Worm (Caenorhabditis elegans) whole organism, L1 larva: ENCODE measurements around the gene C16D2.3.

Experiments
- C16A3.4 ChIP-seq: fragments of 150-350 bp; optimal IDR thresholded peaks from 2 replicates; lab custom pipeline; 2014; ENCODE audit warnings: missing biosample characterization, missing genetic modification characterization
- F16B12.6 ChIP-seq: fragments of 150-350 bp; optimal IDR thresholded peaks from 2 replicates; lab custom pipeline; 2014; ENCODE audit warnings: missing biosample characterization, missing genetic modification characterization
- Y116A8C.19 ChIP-seq: sonication (generic microtip); optimal IDR thresholded peaks from 2 replicates; lab custom pipeline; 2016; ENCODE audit warnings: missing compliant biosample characterization, missing genetic modification characterization, borderline replicate concordance
- aha-1 ChIP-seq: fragments of 150-350 bp; optimal IDR thresholded peaks from 2 replicates; lab custom pipeline; 2014; ENCODE audit warnings: missing biosample characterization, missing genetic modification characterization
- ama-1 ChIP-seq: fragments of 150-350 bp; optimal IDR thresholded peaks from 2 replicates; lab custom pipeline; 2014
- blmp-1 ChIP-seq: fragments of 150-350 bp; optimal IDR thresholded peaks from 2 replicates; lab custom pipeline; 2014; ENCODE audit warnings: missing biosample characterization, missing genetic modification characterization
- ceh-88 ChIP-seq: fragments of 200-800 bp; sonication (Bioruptor generic); IDR thresholded peaks from 2 replicates; pipeline ENCODE4 v1.3.6; 2022; ENCODE audit warnings: missing genetic modification characterization, missing compliant biosample characterization
- ceh-90 ChIP-seq: sonication (generic microtip); optimal IDR thresholded peaks from 2 replicates; lab custom pipeline; 2016; ENCODE audit warnings: missing genetic modification characterization, missing compliant biosample characterization
- ces-1 ChIP-seq: fragments of 150-350 bp; optimal IDR thresholded peaks from 2 replicates; lab custom pipeline; 2014; ENCODE audit warnings: missing biosample characterization, missing genetic modification reagents, missing genetic modification characterization
- dpl-1 ChIP-seq, 3 experiments: fragments of 150-350 bp in 2 of 3; sonication (generic microtip) in 1 of 3; optimal IDR thresholded peaks; 2 replicates each; lab custom pipeline; 2014 to 2017; ENCODE audit warnings: missing biosample characterization in 3 of 3, missing genetic modification characterization in 3 of 3, missing genetic modification reagents in 3 of 3
- efl-1 ChIP-seq, 4 experiments: fragments of 150-350 bp; optimal IDR thresholded peaks in 3 of 4; peaks in 1 of 4; 1 replicate in 1 of 4; 2 replicates in 3 of 4; lab custom pipeline; 2014; ENCODE audit warnings: missing biosample characterization in 2 of 4, missing genetic modification characterization in 2 of 4, missing genetic modification reagents in 2 of 4
- efl-3 ChIP-seq: fragments of 200-800 bp; sonication (Bioruptor generic); optimal IDR thresholded peaks from 2 replicates; lab custom pipeline; 2018; ENCODE audit warnings: mild to moderate bottlenecking, missing genetic modification characterization, missing compliant biosample characterization
- egl-13 ChIP-seq: sonication (generic microtip); optimal IDR thresholded peaks from 2 replicates; lab custom pipeline; 2016; ENCODE audit warnings: missing genotype, missing genetic modification reagents, missing genetic modification characterization, missing compliant biosample characterization
- elt-2 ChIP-seq: sonication (generic microtip); optimal IDR thresholded peaks from 2 replicates; lab custom pipeline; 2016; ENCODE audit warnings: missing genetic modification characterization, mild to moderate bottlenecking, inconsistent platforms, missing compliant biosample characterization, missing genetic modification reagents
- elt-3 ChIP-seq, 6 experiments: fragments of 150-350 bp in 1 of 6; sonication (generic microtip); optimal IDR thresholded peaks; 2 replicates each; lab custom pipeline; 2017 to 2018; ENCODE audit warnings: missing biosample characterization in 6 of 6, missing genetic modification characterization in 6 of 6, inconsistent platforms in 1 of 6
- ets-5 ChIP-seq: fragments of 200-800 bp; sonication (Bioruptor generic); IDR thresholded peaks from 2 replicates; pipeline ENCODE4 v1.3.6; 2022; ENCODE audit warnings: missing genetic modification characterization, missing compliant biosample characterization
- fos-1 ChIP-seq: fragments of 150-350 bp; optimal IDR thresholded peaks from 2 replicates; lab custom pipeline; 2014; ENCODE audit warnings: missing biosample characterization, missing genetic modification characterization
- grh-1 ChIP-seq: fragments of 200-800 bp; sonication (Bioruptor generic); IDR thresholded peaks from 2 replicates; pipeline ENCODE4 v1.3.6; 2022; ENCODE audit warnings: missing genetic modification reagents, missing genetic modification characterization, missing compliant biosample characterization
- hlh-17 ChIP-seq: fragments of 200-800 bp; sonication (Bioruptor generic); optimal IDR thresholded peaks from 2 replicates; lab custom pipeline; 2018; ENCODE audit warnings: missing genetic modification characterization, mild to moderate bottlenecking, missing compliant biosample characterization, moderate library complexity, borderline replicate concordance
- hpl-2 ChIP-seq: fragments of 150-350 bp; optimal IDR thresholded peaks from 2 replicates; lab custom pipeline; 2014; ENCODE audit warnings: missing biosample characterization, missing genetic modification reagents, missing genetic modification characterization
- isw-1 ChIP-seq: fragments of 200-800 bp; sonication (Bioruptor generic); IDR thresholded peaks from 2 replicates; pipeline ENCODE4 v1.3.6; 2022; ENCODE audit warnings: missing genetic modification characterization, missing compliant biosample characterization
- jun-1 ChIP-seq: fragments of 150-350 bp; optimal IDR thresholded peaks from 2 replicates; lab custom pipeline; 2014; ENCODE audit warnings: missing biosample characterization, missing genetic modification reagents, missing genetic modification characterization
- lin-13 ChIP-seq: fragments of 150-350 bp; optimal IDR thresholded peaks from 2 replicates; lab custom pipeline; 2014; ENCODE audit warnings: missing biosample characterization, missing genetic modification reagents, missing genetic modification characterization
- lin-15B ChIP-seq: fragments of 150-350 bp; sonication (generic microtip); optimal IDR thresholded peaks from 3 replicates; lab custom pipeline; 2014; ENCODE audit warnings: missing biosample characterization, missing genetic modification characterization
- lin-35 ChIP-seq, 2 experiments: fragments of 150-350 bp; optimal IDR thresholded peaks; 2 replicates each; lab custom pipeline; 2014; ENCODE audit warnings: missing biosample characterization in 2 of 2, missing genetic modification characterization in 2 of 2, missing genetic modification reagents in 2 of 2
- mab-9 ChIP-seq: fragments of 200-800 bp; sonication (Bioruptor generic); IDR thresholded peaks from 2 replicates; pipeline ENCODE4 v1.3.6; 2022; ENCODE audit warnings: missing genetic modification reagents, missing genetic modification characterization, missing compliant biosample characterization
- mep-1 ChIP-seq: fragments of 150-350 bp; optimal IDR thresholded peaks from 2 replicates; lab custom pipeline; 2014; ENCODE audit warnings: missing biosample characterization, missing genetic modification characterization
- nhr-11 ChIP-seq: fragments of 150-350 bp; optimal IDR thresholded peaks from 2 replicates; lab custom pipeline; 2014; ENCODE audit warnings: missing biosample characterization, missing genetic modification characterization
- nhr-12 ChIP-seq: sonication (generic microtip); optimal IDR thresholded peaks from 2 replicates; lab custom pipeline; 2017; ENCODE audit warnings: missing biosample characterization, missing genetic modification characterization
- nhr-19 ChIP-seq: fragments of 200-800 bp; sonication (Bioruptor generic); conservative IDR thresholded peaks from 2 replicates; pipeline ENCODE4 v1.3.6; 2022; ENCODE audit warnings: missing genetic modification characterization, missing compliant biosample characterization
- nhr-237 ChIP-seq: fragments of 150-350 bp; optimal IDR thresholded peaks from 2 replicates; lab custom pipeline; 2014; ENCODE audit warnings: missing biosample characterization, missing genetic modification characterization
- nhr-28 ChIP-seq: fragments of 150-350 bp; optimal IDR thresholded peaks from 2 replicates; lab custom pipeline; 2014; ENCODE audit warnings: missing biosample characterization, missing genetic modification characterization
- nhr-47 ChIP-seq: sonication (generic microtip); optimal IDR thresholded peaks from 2 replicates; lab custom pipeline; 2016; ENCODE audit warnings: mild to moderate bottlenecking, missing genetic modification characterization, moderate library complexity, missing compliant biosample characterization
- nhr-71 ChIP-seq: sonication (generic microtip); optimal IDR thresholded peaks from 2 replicates; lab custom pipeline; 2016; ENCODE audit warnings: mild to moderate bottlenecking, missing genetic modification characterization, moderate library complexity, missing compliant biosample characterization
- nhr-76 ChIP-seq: sonication (generic microtip); optimal IDR thresholded peaks from 2 replicates; lab custom pipeline; 2017; ENCODE audit warnings: missing biosample characterization, missing genetic modification characterization
- nhr-77 ChIP-seq: fragments of 150-350 bp; optimal IDR thresholded peaks from 2 replicates; lab custom pipeline; 2014; ENCODE audit warnings: missing biosample characterization, missing genetic modification characterization
- nhr-85 ChIP-seq: sonication (generic microtip); peaks from one replicate; lab custom pipeline; 2016; ENCODE audit warnings: missing genetic modification characterization, inconsistent platforms, missing compliant biosample characterization
- pag-3 ChIP-seq: sonication (generic microtip); optimal IDR thresholded peaks from 2 replicates; lab custom pipeline; 2017; ENCODE audit warnings: missing genetic modification characterization, mild to moderate bottlenecking, missing compliant biosample characterization, antibody characterized with exemption, borderline replicate concordance; ENCODE audit not compliant: insufficient read depth
- pax-3 ChIP-seq: fragments of 200-800 bp; sonication (Bioruptor generic); optimal IDR thresholded peaks from 2 replicates; lab custom pipeline; 2018; ENCODE audit warnings: mild to moderate bottlenecking, missing genetic modification characterization, moderate library complexity, missing compliant biosample characterization
- pqm-1 ChIP-seq: sonication (generic microtip); optimal IDR thresholded peaks from 3 replicates; lab custom pipeline; 2017; ENCODE audit warnings: missing biosample characterization, missing genetic modification characterization
- skn-1 ChIP-seq: fragments of 150-350 bp; optimal IDR thresholded peaks from 2 replicates; lab custom pipeline; 2014; ENCODE audit warnings: missing biosample characterization, missing genetic modification characterization
- snpc-4 ChIP-seq: fragments of 150-350 bp; optimal IDR thresholded peaks from 2 replicates; lab custom pipeline; 2014; ENCODE audit warnings: missing biosample characterization, missing genetic modification characterization
- snu-23 ChIP-seq: sonication (generic microtip); optimal IDR thresholded peaks from 2 replicates; lab custom pipeline; 2016; ENCODE audit warnings: missing genetic modification characterization, missing compliant biosample characterization
- sptf-1 ChIP-seq: fragments of 150-350 bp; optimal IDR thresholded peaks from 2 replicates; lab custom pipeline; 2014; ENCODE audit warnings: missing biosample characterization, missing genetic modification characterization
- swsn-7 ChIP-seq: sonication (generic microtip); optimal IDR thresholded peaks from 2 replicates; lab custom pipeline; 2016; ENCODE audit warnings: missing genetic modification characterization, missing compliant biosample characterization
- tbx-2 ChIP-seq: sonication (generic microtip); optimal IDR thresholded peaks from 2 replicates; lab custom pipeline; 2016; ENCODE audit warnings: missing genetic modification characterization, missing compliant biosample characterization
- tlp-1 ChIP-seq: fragments of 150-350 bp; optimal IDR thresholded peaks from 2 replicates; lab custom pipeline; 2014; ENCODE audit warnings: missing biosample characterization, missing genetic modification characterization
- unc-130 ChIP-seq: fragments of 150-350 bp; optimal IDR thresholded peaks from 2 replicates; lab custom pipeline; 2017; ENCODE audit warnings: missing biosample characterization, missing genetic modification characterization, inconsistent platforms
- unc-30 ChIP-seq: sonication (generic microtip); optimal IDR thresholded peaks from 2 replicates; lab custom pipeline; 2017; ENCODE audit warnings: missing biosample characterization, missing genetic modification characterization
- unc-62 ChIP-seq: fragments of 150-350 bp; optimal IDR thresholded peaks from 2 replicates; lab custom pipeline; 2014; ENCODE audit warnings: missing biosample characterization, missing genetic modification reagents, missing genetic modification characterization
- unc-86 ChIP-seq: sonication (generic microtip); optimal IDR thresholded peaks from 2 replicates; lab custom pipeline; 2016; ENCODE audit warnings: missing genetic modification characterization, missing compliant biosample characterization
- vab-15 ChIP-seq: sonication (generic microtip); optimal IDR thresholded peaks from 2 replicates; lab custom pipeline; 2017; ENCODE audit warnings: missing genotype, mild to moderate bottlenecking, missing genetic modification characterization, missing compliant biosample characterization
- xbp-1 ChIP-seq: sonication (generic microtip); optimal IDR thresholded peaks from 2 replicates; lab custom pipeline; 2016; ENCODE audit warnings: missing genetic modification characterization, missing compliant biosample characterization
- zip-4 ChIP-seq: fragments of 200-800 bp; sonication (Bioruptor generic); optimal IDR thresholded peaks from 2 replicates; lab custom pipeline; 2018; ENCODE audit warnings: mild to moderate bottlenecking, missing genetic modification characterization, moderate library complexity, missing compliant biosample characterization
- ztf-4 ChIP-seq: fragments of 150-350 bp; optimal IDR thresholded peaks from 2 replicates; lab custom pipeline; 2014; ENCODE audit warnings: missing biosample characterization, missing genetic modification characterization

C16D2.3 gene

DNA sequence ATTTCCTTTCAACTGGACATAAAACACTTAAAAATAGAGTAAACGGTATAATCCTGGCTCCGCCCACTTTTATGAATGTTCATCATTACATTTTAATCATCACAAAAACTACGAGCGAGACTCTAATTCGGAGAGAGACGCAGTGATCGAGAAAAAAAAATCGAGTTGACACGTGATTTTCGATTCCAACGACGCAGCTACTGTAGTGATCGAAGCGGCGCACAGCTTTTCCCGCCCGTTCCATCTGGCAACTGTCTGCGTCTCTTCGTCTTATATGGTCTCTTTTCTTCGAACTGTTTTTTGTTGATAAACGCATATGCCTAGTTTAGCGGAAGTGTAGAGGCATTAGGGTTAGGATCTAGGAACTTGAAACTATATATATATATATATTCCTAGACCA lies 24.1 kb upstream of the C16D2.3 start:
- no peak for TF ChIP-seq tlp-1 (tag; lab: Kevin White, UChicago)
- peak in 2 of 3 experiments; percentile 2 to 10 for TF ChIP-seq dpl-1 (GFP tag; optimal IDR thresholded peaks at IDR 0.05; lab: Kevin White, UChicago)
- TF ChIP-seq ets-5 (GFP tag; lab: Robert Waterston, UW), result no peak
- no peak for TF ChIP-seq F16B12.6 (tag; lab: Kevin White, UChicago)
- no peak for TF ChIP-seq efl-3 (GFP tag; lab: Kevin White, UChicago)
- TF ChIP-seq C16A3.4 (tag; lab: Kevin White, UChicago), result no peak
- no peak for TF ChIP-seq isw-1
- no peak for TF ChIP-seq unc-30 (tag; lab: Kevin White, UChicago)
- no peak for TF ChIP-seq aha-1 (tag; lab: Kevin White, UChicago)
- no peak for TF ChIP-seq vab-15 (tag; lab: Kevin White, UChicago)
- no peak for TF ChIP-seq lin-13
- TF ChIP-seq jun-1 (tag; lab: Kevin White, UChicago), result no peak
- TF ChIP-seq snu-23 (GFP tag; lab: Kevin White, UChicago), result peak; percentile 8
- no peak for TF ChIP-seq fos-1 (tag; lab: Kevin White, UChicago)
- peak in 1 of 6 experiments; percentile 45 for TF ChIP-seq elt-3 (tag; optimal IDR thresholded peaks at IDR 0.05; lab: Kevin White, UChicago)
- TF ChIP-seq ama-1 (lab: Kevin White, UChicago), result no peak
- TF ChIP-seq mab-9 (GFP tag; lab: Robert Waterston, UW), result no peak
- TF ChIP-seq nhr-28 (tag; lab: Kevin White, UChicago), result no peak
- TF ChIP-seq nhr-12 (tag; lab: Kevin White, UChicago), result no peak
- no peak for TF ChIP-seq grh-1 (GFP tag; lab: Robert Waterston, UW)
- peak; percentile 60 for TF ChIP-seq blmp-1 (tag; lab: Kevin White, UChicago)
- TF ChIP-seq nhr-47, result no peak
- TF ChIP-seq efl-1 (optimal IDR thresholded peaks at IDR 0.05; lab: Kevin White, UChicago), result no peak
- TF ChIP-seq efl-1 (GFP tag; optimal IDR thresholded peaks at IDR 0.05 in 1 of 2; lab: Kevin White, UChicago), result no peak
- no peak for TF ChIP-seq ceh-90
- TF ChIP-seq skn-1, result no peak
- no peak for TF ChIP-seq nhr-77 (tag; lab: Kevin White, UChicago)
- TF ChIP-seq lin-15B (tag; lab: Kevin White, UChicago), result no peak
- no peak for TF ChIP-seq ces-1 (GFP tag; lab: Kevin White, UChicago)
- TF ChIP-seq egl-13 (tag; lab: Kevin White, UChicago), result no peak
- TF ChIP-seq nhr-11 (tag; lab: Kevin White, UChicago), result no peak
- TF ChIP-seq unc-86 (tag; lab: Kevin White, UChicago), result no peak
- no peak for TF ChIP-seq nhr-19
- TF ChIP-seq lin-35 (GFP tag; optimal IDR thresholded peaks at IDR 0.05; lab: Kevin White, UChicago), result peak in 1 of 2 experiments; percentile 57
- TF ChIP-seq hlh-17, result no peak
- TF ChIP-seq hpl-2 (GFP tag; lab: Kevin White, UChicago), result no peak
- no peak for TF ChIP-seq swsn-7 (tag; lab: Kevin White, UChicago)
- no peak for TF ChIP-seq pqm-1 (tag; lab: Kevin White, UChicago)
- TF ChIP-seq ceh-88 (GFP tag; lab: Robert Waterston, UW), result no peak
- TF ChIP-seq tbx-2 (tag; lab: Kevin White, UChicago), result peak; percentile 5
- no peak for TF ChIP-seq xbp-1 (tag; lab: Kevin White, UChicago)
- TF ChIP-seq Y116A8C.19, result no peak
- no peak for TF ChIP-seq nhr-76 (tag; lab: Kevin White, UChicago)
- TF ChIP-seq elt-2, result peak; percentile 23
- TF ChIP-seq mep-1 (tag; lab: Kevin White, UChicago), result no peak
- peak; percentile 9 for TF ChIP-seq ztf-4 (tag; lab: Kevin White, UChicago)
- TF ChIP-seq snpc-4, result no peak
- TF ChIP-seq unc-130, result peak; percentile 3
- TF ChIP-seq nhr-237 (tag; lab: Kevin White, UChicago), result no peak
- TF ChIP-seq zip-4 (GFP tag; lab: Kevin White, UChicago), result no peak
- peak; percentile 19 for TF ChIP-seq nhr-71 (tag; lab: Kevin White, UChicago)
- TF ChIP-seq nhr-85 (tag; lab: Kevin White, UChicago), result peak; percentile 61
- TF ChIP-seq sptf-1 (tag; lab: Kevin White, UChicago), result no peak
- TF ChIP-seq unc-62, result no peak
- TF ChIP-seq pax-3, result no peak
- TF ChIP-seq pag-3 (tag; lab: Kevin White, UChicago), result no peak
